Fruit fly (Drosophila melanogaster): ENCODE data around the gene Chchd3.

dm6 chr3R:31019662-31020061 is 34.1 kb downstream of the Chchd3 start:
- TF ChIP-seq CG8478 (optimal IDR thresholded peaks at IDR 0.05): no peak
- no peak for TF ChIP-seq psq (optimal IDR thresholded peaks at IDR 0.05)
- TF ChIP-seq pan (optimal IDR thresholded peaks at IDR 0.05): no peak
- no peak for TF ChIP-seq usp (GFP tag; optimal IDR thresholded peaks at IDR 0.05)

Measured in whole organism.